Worm (Caenorhabditis elegans): ENCODE results near the gene str-165.
A peak's percentile ranks its signal among the peaks of the same experiment; 100 is the strongest.

Gene str-165

DNA sequence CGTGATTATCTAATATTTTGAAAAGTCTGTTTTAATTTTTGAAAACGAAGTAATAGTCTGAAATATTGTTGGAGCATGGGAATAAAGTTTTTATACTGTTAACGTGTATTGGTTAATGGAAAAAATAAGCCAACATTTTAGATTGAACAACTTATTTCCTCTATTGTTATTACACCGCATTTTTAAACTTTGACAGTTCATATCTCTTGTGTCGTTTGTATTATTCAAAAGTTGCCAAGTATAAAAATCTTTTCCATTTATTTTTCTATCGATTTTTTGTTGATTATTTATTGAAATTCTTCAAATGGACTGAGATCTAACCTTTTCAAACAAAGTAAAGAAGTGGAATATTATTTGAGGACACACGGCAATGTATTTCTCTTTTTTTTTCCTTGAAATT, at the start of gene str-165:
TSS of gene str-165 (plus strand) at position 301 of the 400 bp plus-strand sequence.
- TF ChIP-seq fkh-2 (tag; optimal IDR thresholded peaks at IDR 0.05) (no peak), nhr-76 (tag; optimal IDR thresholded peaks at IDR 0.05) (no peak), ceh-82 (tag; optimal IDR thresholded peaks at IDR 0.05) (no peak), ceh-9 (tag; optimal IDR thresholded peaks at IDR 0.05) (no peak), egl-27 (tag; optimal IDR thresholded peaks at IDR 0.05) (no peak), nhr-237 (tag; optimal IDR thresholded peaks at IDR 0.05) (no peak), unc-62 (GFP tag; optimal IDR thresholded peaks at IDR 0.05) (no peak), mdl-1 (tag; optimal IDR thresholded peaks at IDR 0.05) (no peak), egl-5 (tag; optimal IDR thresholded peaks at IDR 0.05) (no peak), elt-3 (tag; optimal IDR thresholded peaks at IDR 0.05) (no peak), ama-1 (optimal IDR thresholded peaks at IDR 0.05) (no peak), pha-4 (tag; optimal IDR thresholded peaks at IDR 0.05) (no peak), snpc-4 (tag; optimal IDR thresholded peaks at IDR 0.05) (no peak), ZK546.5 (tag; optimal IDR thresholded peaks at IDR 0.05) (no peak)

DNA sequence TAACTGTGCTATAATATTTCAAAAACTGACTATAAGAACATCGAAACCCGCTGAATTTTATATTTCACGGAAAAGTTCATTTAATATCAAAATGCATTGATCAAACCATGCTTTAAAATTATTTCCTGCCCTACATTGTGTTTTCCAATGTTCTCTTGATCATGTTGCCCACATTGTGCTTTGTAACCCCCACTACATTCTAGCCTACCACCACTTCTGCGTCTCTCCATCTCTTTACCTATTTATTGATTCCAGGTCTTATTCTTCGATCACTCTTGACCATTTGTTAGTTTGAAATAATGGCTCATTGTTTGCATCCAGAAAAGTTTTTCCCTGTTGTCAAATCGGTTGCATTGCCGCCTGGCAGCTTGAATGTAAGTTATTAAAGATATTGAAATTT, 48.7 kb upstream of the str-165 start, which contains the start of gene decr-1.1:
TSS of gene decr-1.1 (plus strand) at position 210 of the 400 bp plus-strand sequence.
- no peak for TF ChIP-seq nhr-77 (tag; optimal IDR thresholded peaks at IDR 0.05)
- TF ChIP-seq ama-1 (optimal IDR thresholded peaks at IDR 0.05): no peak
- TF ChIP-seq egl-27 (tag; optimal IDR thresholded peaks at IDR 0.05): no peak
- no peak for TF ChIP-seq hmg-11 (tag; optimal IDR thresholded peaks at IDR 0.05)
- no peak for TF ChIP-seq fos-1 (tag; optimal IDR thresholded peaks at IDR 0.05)
- no peak for TF ChIP-seq mml-1 (tag; optimal IDR thresholded peaks at IDR 0.05)
- peak; percentile 28 for TF ChIP-seq ceh-28 (tag; optimal IDR thresholded peaks at IDR 0.05)
- no peak for TF ChIP-seq unc-39 (tag; optimal IDR thresholded peaks at IDR 0.05)
- no peak for TF ChIP-seq ztf-11 (tag; optimal IDR thresholded peaks at IDR 0.05)
- no peak for TF ChIP-seq skn-1 (tag; optimal IDR thresholded peaks at IDR 0.05)
- no peak for TF ChIP-seq ceh-82 (tag; optimal IDR thresholded peaks at IDR 0.05)
- no peak for TF ChIP-seq nhr-67 (tag; optimal IDR thresholded peaks at IDR 0.05)
- TF ChIP-seq elt-2 (tag; optimal IDR thresholded peaks at IDR 0.05): peak; percentile 49
- TF ChIP-seq ztf-4 (tag; optimal IDR thresholded peaks at IDR 0.05): no peak
- no peak for TF ChIP-seq ZK546.5 (tag; optimal IDR thresholded peaks at IDR 0.05)
- TF ChIP-seq lin-15B (tag; optimal IDR thresholded peaks at IDR 0.05): no peak
- TF ChIP-seq eor-1 (tag; optimal IDR thresholded peaks at IDR 0.05): no peak
- TF ChIP-seq ceh-16 (tag; optimal IDR thresholded peaks at IDR 0.05): no peak
- TF ChIP-seq snpc-4 (tag; optimal IDR thresholded peaks at IDR 0.05): no peak
- no peak for TF ChIP-seq unc-62 (GFP tag; optimal IDR thresholded peaks at IDR 0.05)
- peak; percentile 7 for TF ChIP-seq nfya-1 (tag; optimal IDR thresholded peaks at IDR 0.05; ENCODE audit: insufficient read depth)
- TF ChIP-seq aly-2 (tag; optimal IDR thresholded peaks at IDR 0.05): no peak
- TF ChIP-seq jun-1 (tag; optimal IDR thresholded peaks at IDR 0.05): no peak
- no peak for TF ChIP-seq sea-2 (GFP tag; optimal IDR thresholded peaks at IDR 0.05)
- TF ChIP-seq nhr-76 (tag; optimal IDR thresholded peaks at IDR 0.05): no peak
- TF ChIP-seq nhr-237 (tag; optimal IDR thresholded peaks at IDR 0.05): no peak
- no peak for TF ChIP-seq fkh-2 (tag; optimal IDR thresholded peaks at IDR 0.05)
- no peak for TF ChIP-seq nhr-43 (tag; optimal IDR thresholded peaks at IDR 0.05; ENCODE audit: poor library complexity, severe bottlenecking)
- no peak for TF ChIP-seq nhr-11 (tag; optimal IDR thresholded peaks at IDR 0.05)
- TF ChIP-seq pha-4 (tag; optimal IDR thresholded peaks at IDR 0.05): peak; percentile 37
- TF ChIP-seq pqm-1 (tag; optimal IDR thresholded peaks at IDR 0.05): peak; percentile 64
- no peak for TF ChIP-seq lin-39 (tag; optimal IDR thresholded peaks at IDR 0.05)

DNA sequence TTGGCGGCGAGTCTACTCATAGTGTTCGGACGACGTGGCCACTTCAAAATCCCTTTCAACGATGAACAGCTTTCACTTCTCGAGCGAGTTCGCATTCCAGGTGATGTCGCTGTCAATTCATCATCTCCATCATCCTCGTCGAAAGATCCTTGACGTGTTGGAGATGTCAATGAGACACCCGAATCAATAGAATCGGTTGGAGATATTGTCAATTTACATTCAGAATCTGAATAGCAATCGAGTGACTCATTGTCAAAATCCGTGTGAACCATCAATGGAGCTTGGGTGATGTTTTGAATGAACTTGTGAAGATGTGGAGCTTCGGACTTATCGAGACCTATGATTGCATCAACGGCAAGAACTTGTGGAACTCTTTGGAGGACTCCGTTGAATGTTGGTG, 45.1 kb upstream of the str-165 start:
- TF ChIP-seq unc-39 (tag; optimal IDR thresholded peaks at IDR 0.05) (no peak), pqm-1 (tag; optimal IDR thresholded peaks at IDR 0.05) (no peak), ama-1 (optimal IDR thresholded peaks at IDR 0.05) (no peak), aly-2 (tag; optimal IDR thresholded peaks at IDR 0.05) (no peak), ceh-82 (tag; optimal IDR thresholded peaks at IDR 0.05) (no peak), fkh-10 (GFP tag; optimal IDR thresholded peaks at IDR 0.05) (no peak), zag-1 (tag; optimal IDR thresholded peaks at IDR 0.05) (no peak), eor-1 (tag; optimal IDR thresholded peaks at IDR 0.05) (no peak), ceh-28 (tag; optimal IDR thresholded peaks at IDR 0.05) (no peak), pha-4 (tag; optimal IDR thresholded peaks at IDR 0.05) (no peak), lin-15B (tag; optimal IDR thresholded peaks at IDR 0.05) (no peak), elt-1 (tag; optimal IDR thresholded peaks at IDR 0.05) (no peak), unc-62 (GFP tag; optimal IDR thresholded peaks at IDR 0.05) (no peak), R02D3.7 (tag; optimal IDR thresholded peaks at IDR 0.05) (no peak), skn-1 (tag; optimal IDR thresholded peaks at IDR 0.05) (no peak), hmg-11 (tag; optimal IDR thresholded peaks at IDR 0.05) (no peak), nhr-67 (tag; optimal IDR thresholded peaks at IDR 0.05) (no peak), egl-27 (tag; optimal IDR thresholded peaks at IDR 0.05) (no peak), egl-5 (tag; optimal IDR thresholded peaks at IDR 0.05) (no peak)
